Worm (Caenorhabditis elegans): ENCODE data around the gene F59A7.11.

ce11 chrV:1969228-1969627 lies 44.5 kb downstream of the F59A7.11 start, which contains the start of gene acs-3:
- no peak for TF ChIP-seq him-1 (tag; optimal IDR thresholded peaks at IDR 0.05)
- no peak for TF ChIP-seq rcor-1 (GFP tag; IDR thresholded peaks at IDR 0.05)
- no peak for TF ChIP-seq unc-62 (GFP tag; optimal IDR thresholded peaks at IDR 0.05)
- TF ChIP-seq madf-3 (GFP tag; IDR thresholded peaks at IDR 0.05) = no peak
- TF ChIP-seq ztf-25 (GFP tag; IDR thresholded peaks at IDR 0.05) = no peak
- TF ChIP-seq ceh-40 (GFP tag; IDR thresholded peaks at IDR 0.05) = no peak
- no peak for TF ChIP-seq sea-2 (GFP tag; IDR thresholded peaks at IDR 0.05)
- TF ChIP-seq nfya-1 (tag; optimal IDR thresholded peaks at IDR 0.05; ENCODE audit: borderline replicate concordance, insufficient read depth) = no peak
- TF ChIP-seq Y53G8AR.9 (GFP tag; conservative IDR thresholded peaks at IDR 0.05) = no peak
